Worm (Caenorhabditis elegans) whole organism, L2 larva: Measurements from ENCODE around the gene C13F10.5.

Experiments used
- C34F6.9 ChIP-seq: fragments of 150-350 bp; optimal IDR thresholded peaks from 2 replicates; lab custom pipeline; 2014; ENCODE audit warnings: missing biosample characterization, missing genetic modification characterization
- F13H6.1 ChIP-seq: sonication (generic microtip); optimal IDR thresholded peaks from 2 replicates; lab custom pipeline; 2016; ENCODE audit warnings: missing genetic modification characterization, missing compliant biosample characterization
- ZK546.5 ChIP-seq: sonication (generic microtip); optimal IDR thresholded peaks from 2 replicates; lab custom pipeline; 2017; ENCODE audit warnings: missing biosample characterization, missing genetic modification characterization
- aly-2 ChIP-seq: fragments of 150-350 bp; optimal IDR thresholded peaks from 2 replicates; lab custom pipeline; 2014; ENCODE audit warnings: missing biosample characterization, missing genetic modification characterization
- ceh-16 ChIP-seq: fragments of 150-350 bp; optimal IDR thresholded peaks from 2 replicates; lab custom pipeline; 2014; ENCODE audit warnings: missing biosample characterization, missing genetic modification characterization
- ceh-82 ChIP-seq: fragments of 150-350 bp; optimal IDR thresholded peaks from 2 replicates; lab custom pipeline; 2014; ENCODE audit warnings: missing biosample characterization, missing genetic modification characterization
- crh-2 ChIP-seq: sonication (generic microtip); optimal IDR thresholded peaks from 2 replicates; lab custom pipeline; 2017; ENCODE audit warnings: missing biosample characterization, missing genetic modification characterization
- dmd-4 ChIP-seq: sonication (generic microtip); optimal IDR thresholded peaks from 2 replicates; lab custom pipeline; 2017; ENCODE audit warnings: missing biosample characterization, missing genetic modification characterization
- egl-27 ChIP-seq: sonication (generic microtip); optimal IDR thresholded peaks from 3 replicates; lab custom pipeline; 2017; ENCODE audit warnings: missing biosample characterization, missing genetic modification reagents, missing genetic modification characterization
- elt-1 ChIP-seq: fragments of 150-350 bp; optimal IDR thresholded peaks from 2 replicates; lab custom pipeline; 2014; ENCODE audit warnings: missing biosample characterization, missing genetic modification characterization
- elt-3 ChIP-seq: sonication (generic microtip); optimal IDR thresholded peaks from 2 replicates; lab custom pipeline; 2017; ENCODE audit warnings: missing biosample characterization, missing genetic modification characterization
- fos-1 ChIP-seq: fragments of 150-350 bp; optimal IDR thresholded peaks from 2 replicates; lab custom pipeline; 2014; ENCODE audit warnings: missing biosample characterization, missing genetic modification characterization
- gmeb-1 ChIP-seq: fragments of 150-350 bp; optimal IDR thresholded peaks from 2 replicates; lab custom pipeline; 2014; ENCODE audit warnings: missing biosample characterization, missing genetic modification characterization
- lin-11 ChIP-seq: fragments of 150-350 bp; sonication (generic microtip); optimal IDR thresholded peaks from 2 replicates; lab custom pipeline; 2014; ENCODE audit warnings: missing biosample characterization, missing genetic modification characterization, inconsistent platforms, mixed read lengths
- lin-13 ChIP-seq: fragments of 150-350 bp; optimal IDR thresholded peaks from 2 replicates; lab custom pipeline; 2014; ENCODE audit warnings: missing biosample characterization, missing genetic modification reagents, missing genetic modification characterization
- lin-39 ChIP-seq: fragments of 150-350 bp; optimal IDR thresholded peaks from 2 replicates; lab custom pipeline; 2014; ENCODE audit warnings: missing biosample characterization, missing genetic modification reagents, missing genetic modification characterization
- lsy-2 ChIP-seq, 2 experiments: fragments of 150-350 bp in 1 of 2; sonication (generic microtip) in 1 of 2; optimal IDR thresholded peaks; 2 replicates each; lab custom pipeline; 2014 to 2017; ENCODE audit warnings: missing biosample characterization in 2 of 2, missing genetic modification characterization in 2 of 2
- mab-5 ChIP-seq: fragments of 150-350 bp; optimal IDR thresholded peaks from 2 replicates; lab custom pipeline; 2014; ENCODE audit warnings: missing biosample characterization, missing genetic modification characterization
- mdl-1 ChIP-seq, 2 experiments: fragments of 150-350 bp in 1 of 2; sonication (generic microtip) in 1 of 2; optimal IDR thresholded peaks; 2 replicates each; lab custom pipeline; 2017; ENCODE audit warnings: missing biosample characterization in 2 of 2, missing genetic modification characterization in 2 of 2
- nhr-10 ChIP-seq: sonication (generic microtip); optimal IDR thresholded peaks from 2 replicates; lab custom pipeline; 2017; ENCODE audit warnings: missing biosample characterization, missing genetic modification characterization
- nhr-11 ChIP-seq: fragments of 150-350 bp; optimal IDR thresholded peaks from 2 replicates; lab custom pipeline; 2014; ENCODE audit warnings: missing biosample characterization, missing genetic modification characterization
- nhr-12 ChIP-seq: fragments of 150-350 bp; optimal IDR thresholded peaks from 2 replicates; lab custom pipeline; 2014; ENCODE audit warnings: missing biosample characterization, missing genetic modification characterization
- nhr-129 ChIP-seq: fragments of 150-350 bp; optimal IDR thresholded peaks from 2 replicates; lab custom pipeline; 2014; ENCODE audit warnings: missing biosample characterization, missing genetic modification characterization
- nhr-21 ChIP-seq: fragments of 150-350 bp; optimal IDR thresholded peaks from 2 replicates; lab custom pipeline; 2014; ENCODE audit warnings: missing biosample characterization, missing genetic modification characterization
- nhr-237 ChIP-seq: fragments of 150-350 bp; optimal IDR thresholded peaks from 2 replicates; lab custom pipeline; 2014; ENCODE audit warnings: missing biosample characterization, missing genetic modification characterization
- nhr-25 ChIP-seq: fragments of 150-350 bp; sonication (generic microtip); optimal IDR thresholded peaks from 3 replicates; lab custom pipeline; 2014; ENCODE audit warnings: missing biosample characterization, missing genetic modification characterization
- nhr-77 ChIP-seq: fragments of 150-350 bp; optimal IDR thresholded peaks from 2 replicates; lab custom pipeline; 2014; ENCODE audit warnings: missing biosample characterization, missing genetic modification characterization
- peb-1 ChIP-seq: fragments of 150-350 bp; optimal IDR thresholded peaks from 2 replicates; lab custom pipeline; 2014; ENCODE audit warnings: missing biosample characterization, missing genetic modification characterization
- sem-4 ChIP-seq: fragments of 150-350 bp; optimal IDR thresholded peaks from 2 replicates; lab custom pipeline; 2014; ENCODE audit warnings: missing biosample characterization, missing genetic modification reagents, missing genetic modification characterization
- skn-1 ChIP-seq: sonication (generic microtip); optimal IDR thresholded peaks from 2 replicates; lab custom pipeline; 2017; ENCODE audit warnings: missing biosample characterization, missing genetic modification characterization
- sma-3 ChIP-seq: sonication (generic microtip); optimal IDR thresholded peaks from 2 replicates; lab custom pipeline; 2016; ENCODE audit warnings: missing genetic modification reagents, missing genetic modification characterization, missing compliant biosample characterization
- sma-9 ChIP-seq, 2 experiments: fragments of 150-350 bp in 1 of 2; sonication (generic microtip) in 1 of 2; optimal IDR thresholded peaks; 2 replicates each; lab custom pipeline; 2014 to 2016; ENCODE audit warnings: missing genetic modification characterization in 2 of 2, mild to moderate bottlenecking in 1 of 2, missing biosample characterization in 1 of 2, missing compliant biosample characterization in 1 of 2, missing genetic modification reagents in 1 of 2, moderate library complexity in 1 of 2
- snpc-4 ChIP-seq: fragments of 150-350 bp; optimal IDR thresholded peaks from 2 replicates; lab custom pipeline; 2014; ENCODE audit warnings: missing biosample characterization, missing genetic modification characterization
- unc-39 ChIP-seq: fragments of 150-350 bp; optimal IDR thresholded peaks from 2 replicates; lab custom pipeline; 2014; ENCODE audit warnings: missing biosample characterization, missing genetic modification characterization
- unc-55 ChIP-seq: fragments of 150-350 bp; sonication (generic microtip); optimal IDR thresholded peaks from 3 replicates; lab custom pipeline; 2014; ENCODE audit warnings: missing biosample characterization, missing genetic modification reagents, missing genetic modification characterization
- unc-62 ChIP-seq: fragments of 150-350 bp; optimal IDR thresholded peaks from 2 replicates; lab custom pipeline; 2014; ENCODE audit warnings: missing biosample characterization, missing genetic modification reagents, missing genetic modification characterization
- zag-1 ChIP-seq: fragments of 150-350 bp; optimal IDR thresholded peaks from 2 replicates; lab custom pipeline; 2014; ENCODE audit warnings: missing biosample characterization, missing genetic modification characterization
- ztf-11 ChIP-seq: sonication (generic microtip); optimal IDR thresholded peaks from 2 replicates; lab custom pipeline; 2017; ENCODE audit warnings: missing biosample characterization, missing genetic modification characterization
- ztf-4 ChIP-seq: fragments of 150-350 bp; optimal IDR thresholded peaks from 2 replicates; lab custom pipeline; 2014; ENCODE audit warnings: missing biosample characterization, missing genetic modification characterization

C13F10.5 gene

DNA sequence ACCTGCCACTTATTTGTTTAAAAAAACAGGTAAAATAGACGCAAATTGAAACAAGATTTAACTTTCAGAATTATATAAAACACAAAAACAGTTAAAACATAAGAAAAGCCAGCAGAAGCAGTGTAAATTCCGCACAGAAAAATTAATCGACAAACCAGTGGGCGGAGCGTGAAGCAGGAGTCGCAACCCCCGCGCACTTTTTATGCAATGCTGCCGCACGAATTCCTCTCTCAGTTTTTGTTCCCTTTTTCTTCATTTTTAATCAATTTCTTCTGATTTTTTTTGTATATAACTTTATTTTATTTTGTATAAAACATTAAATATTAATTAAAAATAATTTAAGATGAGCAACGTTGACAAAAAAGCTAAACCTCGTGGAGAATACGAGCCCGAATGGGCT, 12.0 kb upstream of the C13F10.5 start, which contains the start of the genes gei-6 and krr-1:
gei-6 (minus strand) TSS at position 2 of the 400 bp plus-strand sequence.
krr-1 (plus strand) TSS at position 344 of the 400 bp plus-strand sequence.
- TF ChIP-seq nhr-129 (tag; lab: Kevin White, UChicago) (peak; percentile 16), aly-2 (tag; lab: Kevin White, UChicago) (no peak), nhr-12 (tag; lab: Kevin White, UChicago) (no peak), fos-1 (tag; lab: Kevin White, UChicago) (peak; percentile 15), mab-5 (peak; percentile 49), unc-55 (GFP tag; lab: Kevin White, UChicago) (peak; percentile 79), nhr-25 (no peak), nhr-10 (tag; lab: Kevin White, UChicago) (no peak), unc-62 (GFP tag; lab: Kevin White, UChicago) (no peak), ztf-11 (no peak), snpc-4 (no peak), sma-3 (GFP tag; lab: Kevin White, UChicago) (peak; percentile 43), ztf-4 (tag; lab: Kevin White, UChicago) (no peak), F13H6.1 (tag; lab: Kevin White, UChicago) (peak; percentile 46), lsy-2 (tag; optimal IDR thresholded peaks at IDR 0.05; lab: Kevin White, UChicago) (peak in 1 of 2 experiments; percentile 54), C34F6.9 (tag; lab: Kevin White, UChicago) (peak; percentile 29), sem-4 (peak; percentile 52), lin-13 (GFP tag; lab: Kevin White, UChicago) (peak; percentile 10), mdl-1 (tag; optimal IDR thresholded peaks at IDR 0.05; lab: Kevin White, UChicago) (no peak), dmd-4 (tag; lab: Kevin White, UChicago) (no peak), nhr-77 (tag; lab: Kevin White, UChicago) (no peak), nhr-11 (no peak), sma-9 (GFP tag; optimal IDR thresholded peaks at IDR 0.05; lab: Kevin White, UChicago) (peak; percentile 47), sma-9 (tag; optimal IDR thresholded peaks at IDR 0.05; lab: Kevin White, UChicago) (no peak), peb-1 (tag; lab: Kevin White, UChicago) (no peak), crh-2 (tag; lab: Kevin White, UChicago) (no peak), lin-11 (tag; lab: Kevin White, UChicago) (peak; percentile 59), gmeb-1 (tag; lab: Kevin White, UChicago) (peak; percentile 75)

DNA sequence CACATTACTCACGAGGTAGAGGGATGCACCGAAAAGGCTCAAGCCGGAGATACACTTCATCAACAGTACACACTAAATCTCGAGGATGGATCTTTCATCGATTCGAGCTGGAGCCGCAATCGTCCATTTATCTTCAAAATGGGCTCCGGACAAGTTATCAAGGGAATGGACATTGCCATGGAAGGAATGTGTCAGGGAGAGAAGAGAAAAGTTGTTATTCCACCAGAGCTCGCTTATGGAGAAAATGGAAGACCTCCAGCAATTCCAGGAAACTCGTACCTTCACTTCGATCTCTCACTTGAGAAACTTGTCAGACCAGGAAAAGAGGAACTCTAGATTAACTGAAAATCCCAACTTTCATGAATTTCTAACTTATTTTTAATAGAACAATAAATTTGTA, 7.0 kb upstream of the C13F10.5 start:
- TF ChIP-seq C34F6.9 (tag; lab: Kevin White, UChicago) (no peak), skn-1 (no peak), unc-39 (tag; lab: Kevin White, UChicago) (no peak), nhr-12 (tag; lab: Kevin White, UChicago) (no peak), nhr-129 (tag; lab: Kevin White, UChicago) (no peak), ztf-4 (tag; lab: Kevin White, UChicago) (no peak), elt-1 (tag; lab: Kevin White, UChicago) (no peak), sem-4 (no peak), crh-2 (tag; lab: Kevin White, UChicago) (no peak), elt-3 (tag; lab: Kevin White, UChicago) (no peak), nhr-77 (tag; lab: Kevin White, UChicago) (no peak), nhr-237 (tag; lab: Kevin White, UChicago) (no peak), gmeb-1 (tag; lab: Kevin White, UChicago) (no peak), ceh-16 (tag; lab: Kevin White, UChicago) (no peak), unc-55 (GFP tag; lab: Kevin White, UChicago) (no peak), lin-11 (tag; lab: Kevin White, UChicago) (no peak), fos-1 (tag; lab: Kevin White, UChicago) (no peak), dmd-4 (tag; lab: Kevin White, UChicago) (no peak), sma-3 (GFP tag; lab: Kevin White, UChicago) (no peak), lin-39 (tag; lab: Kevin White, UChicago) (no peak)
- TF ChIP-seq, all 48 proteins: peak for 0

DNA sequence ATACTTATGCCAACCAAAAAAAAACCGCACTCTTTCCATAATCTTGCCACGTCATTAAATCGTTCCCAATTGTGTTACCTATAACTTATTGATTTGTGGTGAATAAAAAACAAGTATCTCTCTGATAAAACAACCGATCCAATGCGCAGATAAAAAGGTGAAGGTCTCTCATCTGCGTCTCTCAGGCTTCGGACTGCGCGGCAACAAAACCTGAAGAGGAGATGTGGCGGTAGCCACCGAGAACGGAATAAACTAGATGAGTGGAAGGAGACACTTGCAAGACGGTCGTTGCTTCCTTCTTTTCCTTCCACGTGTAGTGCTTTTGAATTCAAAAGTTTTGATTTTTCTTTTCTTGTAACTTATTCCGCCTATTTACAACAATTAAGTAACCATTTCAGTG, 6.1 kb upstream of the C13F10.5 start, which contains the start of gene fkb-3:
fkb-3 (plus strand) TSS at position 277 of the 400 bp plus-strand sequence.
- TF ChIP-seq sem-4 (no peak), sma-9 (GFP tag; optimal IDR thresholded peaks at IDR 0.05; lab: Kevin White, UChicago) (no peak), sma-9 (tag; optimal IDR thresholded peaks at IDR 0.05; lab: Kevin White, UChicago) (no peak), zag-1 (no peak), unc-55 (GFP tag; lab: Kevin White, UChicago) (no peak), crh-2 (tag; lab: Kevin White, UChicago) (peak; percentile 14), egl-27 (tag; lab: Kevin White, UChicago) (no peak), nhr-10 (tag; lab: Kevin White, UChicago) (no peak), skn-1 (no peak), nhr-25 (no peak), unc-39 (tag; lab: Kevin White, UChicago) (no peak), sma-3 (GFP tag; lab: Kevin White, UChicago) (no peak), ZK546.5 (tag; lab: Kevin White, UChicago) (no peak), nhr-77 (tag; lab: Kevin White, UChicago) (no peak), elt-1 (tag; lab: Kevin White, UChicago) (no peak), nhr-21 (tag; lab: Kevin White, UChicago) (peak; percentile 24), ceh-82 (tag; lab: Kevin White, UChicago) (no peak), lin-11 (tag; lab: Kevin White, UChicago) (no peak), ztf-4 (tag; lab: Kevin White, UChicago) (no peak)
